Fruit fly (Drosophila melanogaster) whole organism, embryonic: ENCODE results near the gene Hip14.

ENCODE experiments used
- Abd-B ChIP-seq: fragments of 200-800 bp; sonication (Bioruptor generic); optimal IDR thresholded peaks from 2 replicates; lab custom pipeline; 2018; ENCODE audit warnings: missing biosample characterization, mild to moderate bottlenecking, missing genetic modification characterization, moderate library complexity
- CG11560 ChIP-seq: fragments of 200-800 bp; sonication (Bioruptor generic); IDR thresholded peaks from 3 replicates; pipeline ENCODE4 v1.3.6; 2022; ENCODE audit warnings: missing biosample characterization, missing genetic modification characterization
- CG11695 ChIP-seq: fragments of 200-800 bp; sonication (Bioruptor generic); IDR thresholded peaks from 3 replicates; pipeline ENCODE4 v1.3.6; 2022; ENCODE audit warnings: missing biosample characterization, missing genetic modification characterization
- CG13123 ChIP-seq: fragments of 200-800 bp; sonication (Bioruptor generic); optimal IDR thresholded peaks from 2 replicates; lab custom pipeline; 2016; ENCODE audit warnings: missing biosample characterization, missing genetic modification characterization
- CG13894 ChIP-seq: fragments of 200-800 bp; sonication (Bioruptor generic); optimal IDR thresholded peaks from 3 replicates; lab custom pipeline; 2018; ENCODE audit warnings: missing biosample characterization, mild to moderate bottlenecking, missing genetic modification characterization, moderate library complexity
- CG17912 ChIP-seq: fragments of 200-800 bp; sonication (Bioruptor generic); optimal IDR thresholded peaks from 2 replicates; lab custom pipeline; 2018; ENCODE audit warnings: missing biosample characterization, mild to moderate bottlenecking, missing genetic modification characterization
- CG18599 ChIP-seq: fragments of 200-800 bp; sonication (Bioruptor generic); optimal IDR thresholded peaks from 3 replicates; lab custom pipeline; 2017; ENCODE audit warnings: missing biosample characterization, missing genetic modification characterization, mild to moderate bottlenecking, moderate library complexity, missing genetic modification reagents
- CG30403 ChIP-seq: fragments of 200-800 bp; sonication (Bioruptor generic); optimal IDR thresholded peaks from 3 replicates; lab custom pipeline; 2016; ENCODE audit warnings: missing biosample characterization, missing genetic modification characterization
- CG31365 ChIP-seq: fragments of 200-800 bp; sonication (Bioruptor generic); optimal IDR thresholded peaks from 2 replicates; lab custom pipeline; 2018; ENCODE audit warnings: missing biosample characterization, mild to moderate bottlenecking, missing genetic modification characterization
- CG32772 ChIP-seq: fragments of 200-800 bp; sonication (Bioruptor generic); IDR thresholded peaks from 2 replicates; pipeline ENCODE4 v1.3.6; 2022; ENCODE audit warnings: missing biosample characterization, missing genetic modification characterization
- CG4282 ChIP-seq: fragments of 200-800 bp; sonication (Bioruptor generic); optimal IDR thresholded peaks from 2 replicates; lab custom pipeline; 2016; ENCODE audit warnings: missing biosample characterization, missing genetic modification characterization
- CG43689 ChIP-seq: fragments of 200-800 bp; sonication (Bioruptor generic); IDR thresholded peaks from 2 replicates; pipeline ENCODE4 v1.3.6; 2022; ENCODE audit warnings: missing biosample characterization, missing genetic modification characterization
- CG4404 ChIP-seq: fragments of 200-800 bp; sonication (Bioruptor generic); IDR thresholded peaks from 2 replicates; pipeline ENCODE4 v1.3.6; 2022; ENCODE audit warnings: missing biosample characterization, missing genetic modification characterization
- CG7839 ChIP-seq: fragments of 200-800 bp; sonication (Bioruptor generic); optimal IDR thresholded peaks from 3 replicates; lab custom pipeline; 2018; ENCODE audit warnings: missing biosample characterization, mild to moderate bottlenecking, missing genetic modification characterization, moderate library complexity
- CG7987 ChIP-seq: fragments of 200-800 bp; sonication (Bioruptor generic); optimal IDR thresholded peaks from 2 replicates; lab custom pipeline; 2018; ENCODE audit warnings: missing biosample characterization, mild to moderate bottlenecking, missing genetic modification characterization, moderate library complexity
- Dll ChIP-seq: fragments of 200-800 bp; sonication (Bioruptor generic); IDR thresholded peaks from 4 replicates; pipeline ENCODE4 v1.3.6; 2022; ENCODE audit warnings: missing biosample characterization, missing genetic modification characterization; ENCODE audit not compliant: partially characterized antibody
- Hey ChIP-seq: fragments of 200-800 bp; sonication (Bioruptor generic); optimal IDR thresholded peaks from 3 replicates; lab custom pipeline; 2018; ENCODE audit warnings: missing biosample characterization, mild to moderate bottlenecking, missing genetic modification characterization
- Hsf ChIP-seq: fragments of 200-800 bp; sonication (Bioruptor generic); optimal IDR thresholded peaks from 3 replicates; lab custom pipeline; 2016; ENCODE audit warnings: missing biosample characterization, missing genetic modification characterization
- NC2α ChIP-seq: fragments of 200-800 bp; sonication (Bioruptor generic); optimal IDR thresholded peaks from 2 replicates; lab custom pipeline; 2016; ENCODE audit warnings: missing biosample characterization, missing genetic modification characterization
- NFAT ChIP-seq: fragments of 200-800 bp; sonication (Bioruptor generic); IDR thresholded peaks from 2 replicates; pipeline ENCODE4 v1.3.6; 2022; ENCODE audit warnings: missing biosample characterization, missing genetic modification characterization
- Nf-YA ChIP-seq: fragments of 200-800 bp; sonication (Bioruptor generic); IDR thresholded peaks from 2 replicates; pipeline ENCODE4 v1.3.6; 2022; ENCODE audit warnings: missing biosample characterization, missing genetic modification characterization
- PHDP ChIP-seq: fragments of 200-800 bp; sonication (Bioruptor generic); optimal IDR thresholded peaks from 3 replicates; lab custom pipeline; 2018; ENCODE audit warnings: missing biosample characterization, mild to moderate bottlenecking, missing genetic modification characterization, moderate library complexity
- Side ChIP-seq: fragments of 200-800 bp; sonication (Bioruptor generic); optimal IDR thresholded peaks from 2 replicates; lab custom pipeline; 2016; ENCODE audit warnings: missing biosample characterization, missing genetic modification characterization
- Trl ChIP-seq, 3 experiments: fragments of >200 bp in 2 of 3; fragments of 200-800 bp in 1 of 3; sonication (Bioruptor generic) in 1 of 3; optimal IDR thresholded peaks; 2 replicates in 1 of 3; 3 replicates in 2 of 3; lab custom pipeline; 2016 to 2017; ENCODE audit warnings: missing biosample characterization in 1 of 3, missing genetic modification characterization in 1 of 3
- chn ChIP-seq: fragments of 200-800 bp; sonication (Bioruptor generic); optimal IDR thresholded peaks from 2 replicates; lab custom pipeline; 2016; ENCODE audit warnings: missing biosample characterization, missing genetic modification characterization
- ci ChIP-seq: fragments of 200-800 bp; sonication (Bioruptor generic); IDR thresholded peaks from 3 replicates; pipeline ENCODE4 v1.3.6; 2022; ENCODE audit warnings: missing biosample characterization, missing genetic modification characterization
- crc ChIP-seq: fragments of 200-800 bp; sonication (Bioruptor generic); optimal IDR thresholded peaks from 2 replicates; lab custom pipeline; 2016; ENCODE audit warnings: missing biosample characterization, missing genetic modification characterization
- dati ChIP-seq: fragments of 200-800 bp; sonication (Bioruptor generic); IDR thresholded peaks from 2 replicates; pipeline ENCODE4 v1.3.6; 2022; ENCODE audit warnings: missing biosample characterization, missing genetic modification characterization
- eve ChIP-seq, 2 experiments: fragments of >200 bp; optimal IDR thresholded peaks; 2 replicates each; lab custom pipeline; 2017; ENCODE audit warnings: missing biosample characterization in 2 of 2, missing genetic modification characterization in 2 of 2
- eyg ChIP-seq: fragments of 200-800 bp; sonication (Bioruptor generic); optimal IDR thresholded peaks from 3 replicates; lab custom pipeline; 2016; ENCODE audit warnings: missing biosample characterization, missing genetic modification characterization
- fu2 ChIP-seq: fragments of 200-800 bp; sonication (Bioruptor generic); optimal IDR thresholded peaks from 2 replicates; lab custom pipeline; 2016; ENCODE audit warnings: missing biosample characterization, missing genetic modification characterization
- gcm ChIP-seq: fragments of 200-800 bp; sonication (Bioruptor generic); optimal IDR thresholded peaks from 2 replicates; lab custom pipeline; 2019; ENCODE audit warnings: missing biosample characterization, mild to moderate bottlenecking, missing genetic modification characterization, moderate library complexity
- gsb ChIP-seq: fragments of 200-800 bp; sonication (Bioruptor generic); IDR thresholded peaks from 2 replicates; pipeline ENCODE4 v1.3.6; 2022; ENCODE audit warnings: missing biosample characterization, missing genetic modification characterization
- her ChIP-seq: fragments of 200-800 bp; sonication (Bioruptor generic); optimal IDR thresholded peaks from 2 replicates; lab custom pipeline; 2016; ENCODE audit warnings: missing biosample characterization, missing genetic modification characterization
- lmd ChIP-seq: fragments of 200-800 bp; sonication (Bioruptor generic); IDR thresholded peaks from 2 replicates; pipeline ENCODE4 v1.3.6; 2022; ENCODE audit warnings: missing biosample characterization, missing genetic modification characterization
- maf-S ChIP-seq: fragments of 200-800 bp; sonication (Bioruptor generic); optimal IDR thresholded peaks from 2 replicates; lab custom pipeline; 2016; ENCODE audit warnings: missing biosample characterization, missing genetic modification characterization
- nau ChIP-seq: fragments of 200-800 bp; sonication (Bioruptor generic); optimal IDR thresholded peaks from 3 replicates; lab custom pipeline; 2017; ENCODE audit warnings: missing biosample characterization, mild to moderate bottlenecking, missing genetic modification characterization, missing genetic modification reagents
- otp ChIP-seq: fragments of 200-800 bp; sonication (Bioruptor generic); IDR thresholded peaks from 3 replicates; pipeline ENCODE4, ENCODE4 v1.3.6; 2022; ENCODE audit warnings: missing biosample characterization, missing genetic modification characterization
- pita ChIP-seq: fragments of 200-800 bp; sonication (Bioruptor generic); optimal IDR thresholded peaks from 2 replicates; lab custom pipeline; 2017; ENCODE audit warnings: missing biosample characterization, mild to moderate bottlenecking, missing genetic modification characterization
- prd ChIP-seq, 3 experiments: fragments of >200 bp in 2 of 3; fragments of 200-800 bp in 1 of 3; sonication (Bioruptor generic) in 1 of 3; optimal IDR thresholded peaks in 2 of 3; IDR thresholded peaks in 1 of 3; 2 replicates in 2 of 3; 3 replicates in 1 of 3; pipeline versions ENCODE4 v1.3.6 to Lab custom; 2017 to 2022; ENCODE audit warnings: missing biosample characterization in 1 of 3, missing genetic modification characterization in 1 of 3
- pros ChIP-seq: fragments of 200-800 bp; sonication (Bioruptor generic); optimal IDR thresholded peaks from 3 replicates; lab custom pipeline; 2019; ENCODE audit warnings: missing biosample characterization, mild to moderate bottlenecking, missing genetic modification characterization, moderate library complexity
- psq ChIP-seq: fragments of 200-800 bp; sonication (Bioruptor generic); optimal IDR thresholded peaks from 2 replicates; lab custom pipeline; 2017; ENCODE audit warnings: missing biosample characterization, missing genetic modification characterization
- pum ChIP-seq: fragments of 200-800 bp; sonication (Bioruptor generic); optimal IDR thresholded peaks from 2 replicates; lab custom pipeline; 2016; ENCODE audit warnings: missing biosample characterization, missing genetic modification characterization
- rib ChIP-seq: fragments of 200-800 bp; sonication (Bioruptor generic); IDR thresholded peaks from 2 replicates; pipeline ENCODE4 v1.3.6; 2022; ENCODE audit warnings: missing biosample characterization, missing genetic modification characterization
- scrt ChIP-seq: fragments of 200-800 bp; sonication (Bioruptor generic); optimal IDR thresholded peaks from 2 replicates; lab custom pipeline; 2018; ENCODE audit warnings: missing biosample characterization, mild to moderate bottlenecking, missing genetic modification characterization, moderate library complexity
- shn ChIP-seq: fragments of 200-800 bp; sonication (Bioruptor generic); optimal IDR thresholded peaks from 3 replicates; lab custom pipeline; 2016; ENCODE audit warnings: missing biosample characterization, missing genetic modification characterization
- so ChIP-seq: fragments of 200-800 bp; sonication (Bioruptor generic); IDR thresholded peaks from 3 replicates; pipeline ENCODE4 v1.3.6; 2022; ENCODE audit warnings: missing biosample characterization, missing genetic modification characterization
- sug ChIP-seq: fragments of 200-800 bp; optimal IDR thresholded peaks from 2 replicates; lab custom pipeline; 2019; ENCODE audit warnings: missing biosample characterization, mild to moderate bottlenecking, missing genetic modification characterization, moderate library complexity
- unc-4 ChIP-seq: fragments of 200-800 bp; sonication (Bioruptor generic); IDR thresholded peaks from 2 replicates; pipeline ENCODE4 v1.3.6; 2022; ENCODE audit warnings: missing biosample characterization, missing genetic modification characterization; ENCODE audit not compliant: partially characterized antibody
- z ChIP-seq: fragments of 200-800 bp; sonication (Bioruptor generic); IDR thresholded peaks from 3 replicates; pipeline ENCODE4 v1.3.6; 2022; ENCODE audit warnings: missing biosample characterization, missing genetic modification characterization

Hip14 gene

DNA sequence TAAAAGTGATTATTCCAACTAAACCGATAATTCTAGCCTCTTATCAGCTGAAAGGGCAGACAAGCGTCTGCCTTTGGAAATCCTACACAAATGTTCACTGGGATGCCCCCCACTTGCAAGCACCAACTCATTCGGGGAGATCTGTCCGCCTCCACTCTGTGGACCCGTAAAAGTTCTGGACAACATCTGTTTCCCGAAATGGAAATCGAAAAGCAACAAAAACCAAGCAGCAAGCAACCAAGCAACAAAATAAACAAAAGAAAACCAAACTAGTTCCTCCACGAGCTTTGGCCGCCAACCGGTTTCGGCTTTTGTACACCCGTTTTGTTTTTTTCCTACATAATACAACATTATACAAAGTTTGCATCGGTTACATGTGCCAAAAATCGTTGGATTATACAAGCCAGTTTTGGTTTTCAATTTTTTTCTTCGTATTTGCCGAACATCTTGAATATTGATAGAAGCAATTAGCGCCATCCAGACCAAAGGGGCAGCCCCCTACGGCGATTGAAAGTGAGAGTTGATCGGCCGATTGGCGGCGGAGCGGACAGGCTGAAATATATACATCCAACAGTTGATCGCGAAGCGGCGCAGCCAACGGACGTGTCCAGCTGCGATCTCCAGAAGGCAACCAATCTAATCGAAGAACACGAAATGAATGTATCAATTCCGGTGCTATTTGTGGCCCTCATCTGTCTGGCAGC lies 29.3 kb upstream of the Hip14 start, which contains the start of gene CG17032 (continued):
- TF ChIP-seq prd (optimal IDR thresholded peaks at IDR 0.05; lab: Kevin White, UChicago) (no peak), prd (GFP tag; IDR thresholded peaks at IDR 0.05; lab: Robert Waterston, UW) (no peak), CG13894 (tag; lab: Kevin White, UChicago) (peak; percentile 90), gcm (no peak), pita (GFP tag; lab: Kevin White, UChicago) (no peak), otp (GFP tag; lab: Robert Waterston, UW) (peak; percentile 63; the same call in 2 of the 3 replicates), Trl (optimal IDR thresholded peaks at IDR 0.05; lab: Kevin White, UChicago) (no peak), Trl (GFP tag; optimal IDR thresholded peaks at IDR 0.05; lab: Kevin White, UChicago) (no peak), CG11695 (GFP tag; lab: Robert Waterston, UW) (peak; percentile 25; the same call in 1 of the 3 replicates), gsb (GFP tag; lab: Robert Waterston, UW) (no peak), z (GFP tag; lab: Robert Waterston, UW) (no peak), psq (no peak), lmd (no peak), Dll (GFP tag; lab: Robert Waterston, UW) (0 out of 4 replicates have a peak, but pooled peaks have one; percentile 29), Hsf (GFP tag; lab: Kevin White, UChicago) (no peak), CG4282 (GFP tag; lab: Kevin White, UChicago) (no peak), dati (GFP tag; lab: Robert Waterston, UW) (no peak), maf-S (no peak), NC2α (GFP tag; lab: Kevin White, UChicago) (no peak), eve (GFP tag; optimal IDR thresholded peaks at IDR 0.05; lab: Kevin White, UChicago) (no peak), nau (GFP tag; lab: Kevin White, UChicago) (no peak), CG11560 (no peak), rib (GFP tag; lab: Robert Waterston, UW) (peak; percentile 78; the same call in 1 of the 2 replicates), CG43689 (GFP tag; lab: Robert Waterston, UW) (no peak), Abd-B (no peak), CG18599 (GFP tag; lab: Kevin White, UChicago) (no peak), chn (GFP tag; lab: Kevin White, UChicago) (no peak), unc-4 (no peak), pum (no peak), eyg (no peak), so (0 out of 3 replicates have a peak, but pooled peaks have one; percentile 6), CG32772 (GFP tag; lab: Robert Waterston, UW) (no peak), NFAT (no peak), PHDP (tag; lab: Kevin White, UChicago) (no peak), scrt (GFP tag; lab: Kevin White, UChicago) (no peak), CG31365 (tag; lab: Kevin White, UChicago) (no peak), fu2 (GFP tag; lab: Kevin White, UChicago) (no peak), sug (peak; percentile 95), CG7839 (tag; lab: Kevin White, UChicago) (no peak), Nf-YA (GFP tag; lab: Robert Waterston, UW) (no peak), CG7987 (GFP tag; lab: Kevin White, UChicago) (peak; percentile 30), CG17912 (no peak), CG4404 (no peak), Hey (tag; lab: Kevin White, UChicago) (no peak), her (no peak), CG13123 (GFP tag; lab: Kevin White, UChicago) (no peak), shn (GFP tag; lab: Kevin White, UChicago) (no peak), ci (GFP tag; lab: Robert Waterston, UW) (no peak), CG30403 (GFP tag; lab: Kevin White, UChicago) (no peak), pros (GFP tag; lab: Kevin White, UChicago) (peak; percentile 53), Side (no peak), crc (no peak)
